Fruit fly (Drosophila melanogaster): ENCODE data around the gene Pbp95.
A peak's percentile ranks its signal among the peaks of the same experiment; 100 is the strongest.
"Not testable (repeated sequence)": the region's sequence is repeated elsewhere in the genome, so short reads cannot be mapped to it uniquely, and the experiment has no call there.

The Pbp95 gene

dm6 chr3R:8040843-8041242 is 27.3 kb downstream of the Pbp95 start, which contains the start of gene CG43060 (continued):
- no peak for TF ChIP-seq Sox15 (GFP tag; optimal IDR thresholded peaks at IDR 0.05)
- TF ChIP-seq CG11762 (GFP tag; optimal IDR thresholded peaks at IDR 0.05; ENCODE audit: insufficient read depth) = no peak
- no peak for TF ChIP-seq vri (GFP tag; optimal IDR thresholded peaks at IDR 0.05)
- TF ChIP-seq Ets21C (GFP tag; optimal IDR thresholded peaks at IDR 0.05) = no peak
- TF ChIP-seq OdsH (GFP tag; optimal IDR thresholded peaks at IDR 0.05) = peak; percentile 10
- TF ChIP-seq CG8632 (GFP tag; optimal IDR thresholded peaks at IDR 0.05) = peak; percentile 8
- TF ChIP-seq CG34406 (GFP tag; optimal IDR thresholded peaks at IDR 0.05) = no peak
- TF ChIP-seq Eip93F (GFP tag; optimal IDR thresholded peaks at IDR 0.05) = no peak
- TF ChIP-seq esn (GFP tag; optimal IDR thresholded peaks at IDR 0.05) = peak; percentile 43
- TF ChIP-seq Eip75B (GFP tag; optimal IDR thresholded peaks at IDR 0.05) = peak; percentile 10
- TF ChIP-seq CG11294 (GFP tag; IDR thresholded peaks at IDR 0.05) = no peak
- peak; percentile 39 for TF ChIP-seq dsx (GFP tag; optimal IDR thresholded peaks at IDR 0.05; ENCODE audit: poor library complexity, severe bottlenecking)
- no peak for TF ChIP-seq CG6792 (GFP tag; optimal IDR thresholded peaks at IDR 0.05)
- peak; percentile 94 for TF ChIP-seq svp (GFP tag)
- TF ChIP-seq Sox14 (GFP tag; optimal IDR thresholded peaks at IDR 0.05) = peak; percentile 70
- TF ChIP-seq acj6 (GFP tag; optimal IDR thresholded peaks at IDR 0.05) = peak; percentile 27
- TF ChIP-seq CG6163 (GFP tag; IDR thresholded peaks at IDR 0.05) = peak; percentile 25; the same call in 1 of the 3 replicates
- TF ChIP-seq Gug (GFP tag; IDR thresholded peaks at IDR 0.05) = 0 out of 2 replicates have a peak, but pooled peaks have one; percentile 18
- peak; percentile 15 for TF ChIP-seq CG10669 (GFP tag; optimal IDR thresholded peaks at IDR 0.05)
- TF ChIP-seq lz (GFP tag; optimal IDR thresholded peaks at IDR 0.05) = peak; percentile 19
- TF ChIP-seq CG11902 (GFP tag; optimal IDR thresholded peaks at IDR 0.05) = no peak

- TF ChIP-seq Met (GFP tag; optimal IDR thresholded peaks at IDR 0.05); Ets96B (tag; optimal IDR thresholded peaks at IDR 0.05); CG16779 (tag; optimal IDR thresholded peaks at IDR 0.05): not testable (repeated sequence)
Observed at dm6 chr3R:8048867-8049266, 35.3 kb downstream of the Pbp95 start, which contains the start of gene CG43618. TSS of gene CG43618 (plus strand) at chr3R:8049167.

- TF ChIP-seq Blimp-1, CG6808, CG8319 (GFP tag; optimal IDR thresholded peaks at IDR 0.05): not testable (repeated sequence)
Observed at dm6 chr3R:8049373-8049772, 35.8 kb downstream of the Pbp95 start, which contains the start of gene CG43061. TSS of gene CG43061 (plus strand) at chr3R:8049673.

dm6 chr3R:8058984-8059383 is 45.4 kb downstream of the Pbp95 start, which contains the start of gene mAChR-B:
TSS of gene mAChR-B (plus strand) at chr3R:8059284.
- 0 out of 3 replicates have a peak, but pooled peaks have one; percentile 9 for TF ChIP-seq CG6163 (GFP tag; IDR thresholded peaks at IDR 0.05)
- no peak for TF ChIP-seq lz (GFP tag; optimal IDR thresholded peaks at IDR 0.05)
